Fruit fly (Drosophila melanogaster): ENCODE measurements around the gene b.

DNA sequence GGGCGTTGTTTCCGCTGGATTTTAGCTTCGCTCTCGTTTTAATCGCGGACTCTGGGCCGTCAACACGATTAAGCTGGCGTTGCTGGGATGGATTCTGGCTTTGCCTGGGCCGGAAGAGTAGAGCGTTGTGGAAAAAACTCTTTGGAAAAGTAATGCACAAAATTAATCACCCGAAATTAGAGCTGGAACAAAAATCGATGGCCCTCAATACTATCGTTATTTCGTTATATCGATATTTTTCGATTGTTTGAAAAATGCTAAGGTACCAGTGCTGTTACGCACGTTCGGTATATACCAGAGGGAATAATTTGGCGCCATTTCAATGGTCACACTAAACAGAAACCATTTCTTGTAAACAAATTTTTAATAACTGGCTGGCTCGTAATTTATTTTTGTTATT lies 8.5 kb downstream of the b start, which contains the start of the genes Arpc1 and Orc5:
- no peak for TF ChIP-seq usp (GFP tag; optimal IDR thresholded peaks at IDR 0.05)
- no peak for TF ChIP-seq Mio (GFP tag; optimal IDR thresholded peaks at IDR 0.05)
- no peak for TF ChIP-seq Sp1 (GFP tag; optimal IDR thresholded peaks at IDR 0.05)
